Fruit fly (Drosophila melanogaster) whole organism, embryonic: Measurements from ENCODE around the gene Sf3a2.
A peak's percentile ranks its signal among the peaks of the same experiment; 100 is the strongest.

Source experiments
- Antp ChIP-seq: fragments of 200-800 bp; sonication (Bioruptor generic); optimal IDR thresholded peaks from 3 replicates; lab custom pipeline; 2016; ENCODE audit warnings: missing biosample characterization, missing genetic modification characterization
- BEAF-32 ChIP-seq: fragments of 200-800 bp; sonication (Bioruptor generic); optimal IDR thresholded peaks from 3 replicates; lab custom pipeline; 2017; ENCODE audit warnings: missing biosample characterization, missing genetic modification characterization, mild to moderate bottlenecking, moderate library complexity, missing genetic modification reagents
- Bdp1 ChIP-seq: fragments of 200-800 bp; sonication (Bioruptor generic); optimal IDR thresholded peaks from 3 replicates; lab custom pipeline; 2016; ENCODE audit warnings: missing biosample characterization, missing genetic modification characterization
- CG1024 ChIP-seq: fragments of 200-800 bp; sonication (Bioruptor generic); IDR thresholded peaks from 2 replicates; pipeline ENCODE4 v1.3.6; 2022; ENCODE audit warnings: missing biosample characterization, missing genetic modification characterization
- CG12104 ChIP-seq: fragments of 200-800 bp; sonication (Bioruptor generic); optimal IDR thresholded peaks from 3 replicates; lab custom pipeline; 2016; ENCODE audit warnings: missing biosample characterization, missing genetic modification characterization
- CG15514 ChIP-seq: fragments of 200-800 bp; sonication (Bioruptor generic); optimal IDR thresholded peaks from 3 replicates; lab custom pipeline; 2017; ENCODE audit warnings: missing biosample characterization, missing genetic modification characterization, mild to moderate bottlenecking, moderate library complexity, missing genetic modification reagents
- CG1603 ChIP-seq: fragments of 200-800 bp; sonication (Bioruptor generic); optimal IDR thresholded peaks from 2 replicates; lab custom pipeline; 2019; ENCODE audit warnings: missing biosample characterization, mild to moderate bottlenecking, missing genetic modification characterization, moderate library complexity
- CG17186 ChIP-seq: fragments of 200-800 bp; sonication (Bioruptor generic); optimal IDR thresholded peaks from 3 replicates; lab custom pipeline; 2017; ENCODE audit warnings: missing biosample characterization, missing genetic modification reagents, missing genetic modification characterization
- CG17829 ChIP-seq: fragments of 200-800 bp; optimal IDR thresholded peaks from 2 replicates; lab custom pipeline; 2019; ENCODE audit warnings: missing biosample characterization, mild to moderate bottlenecking, missing genetic modification characterization, moderate library complexity
- CG18599 ChIP-seq: fragments of 200-800 bp; sonication (Bioruptor generic); optimal IDR thresholded peaks from 3 replicates; lab custom pipeline; 2017; ENCODE audit warnings: missing biosample characterization, missing genetic modification characterization, mild to moderate bottlenecking, moderate library complexity, missing genetic modification reagents
- CG2199 ChIP-seq: fragments of 200-800 bp; sonication (Bioruptor generic); IDR thresholded peaks from 3 replicates; pipeline ENCODE4 v1.3.6; 2022; ENCODE audit warnings: missing biosample characterization, missing genetic modification characterization
- CG32767 ChIP-seq: fragments of 200-800 bp; sonication (Bioruptor generic); IDR thresholded peaks from 2 replicates; pipeline ENCODE4 v1.3.6; 2022; ENCODE audit warnings: missing biosample characterization, missing genetic modification characterization
- CG34224 ChIP-seq: fragments of 200-800 bp; sonication (Bioruptor generic); IDR thresholded peaks from 3 replicates; pipeline ENCODE4 v1.3.6; 2022; ENCODE audit warnings: missing biosample characterization, missing genetic modification characterization; ENCODE audit not compliant: partially characterized antibody
- CG4820 ChIP-seq: fragments of 200-800 bp; sonication (Bioruptor generic); optimal IDR thresholded peaks from 3 replicates; lab custom pipeline; 2016; ENCODE audit warnings: missing biosample characterization, missing genetic modification characterization
- CG6654 ChIP-seq: fragments of 200-800 bp; sonication (Bioruptor generic); optimal IDR thresholded peaks from 2 replicates; lab custom pipeline; 2017; ENCODE audit warnings: missing biosample characterization, mild to moderate bottlenecking, missing genetic modification characterization
- CG6683 ChIP-seq: fragments of 200-800 bp; sonication (Bioruptor generic); optimal IDR thresholded peaks from 2 replicates; lab custom pipeline; 2017; ENCODE audit warnings: missing biosample characterization, mild to moderate bottlenecking, missing genetic modification characterization, missing genetic modification reagents
- CG6791 ChIP-seq: fragments of 200-800 bp; sonication (Bioruptor generic); IDR thresholded peaks from 3 replicates; pipeline ENCODE4 v1.3.6; 2022; ENCODE audit warnings: missing biosample characterization, missing genetic modification characterization; ENCODE audit not compliant: partially characterized antibody
- CG7963 ChIP-seq: fragments of 200-800 bp; sonication (Bioruptor generic); IDR thresholded peaks from 3 replicates; pipeline ENCODE4 v1.3.6; 2022; ENCODE audit warnings: missing biosample characterization, missing genetic modification characterization; ENCODE audit not compliant: partially characterized antibody
- CG8290 ChIP-seq, 3 experiments: fragments of 200-800 bp; sonication (Bioruptor generic); optimal IDR thresholded peaks; 2 replicates each; lab custom pipeline; 2016 to 2019; ENCODE audit warnings: missing biosample characterization in 3 of 3, missing genetic modification characterization in 3 of 3, mild to moderate bottlenecking in 2 of 3, moderate library complexity in 1 of 3
- Deaf1 ChIP-seq: fragments of 200-800 bp; optimal IDR thresholded peaks from 3 replicates; lab custom pipeline; 2019; ENCODE audit warnings: missing biosample characterization, mild to moderate bottlenecking, missing genetic modification characterization, moderate library complexity
- Dll ChIP-seq: fragments of 200-800 bp; sonication (Bioruptor generic); IDR thresholded peaks from 4 replicates; pipeline ENCODE4 v1.3.6; 2022; ENCODE audit warnings: missing biosample characterization, missing genetic modification characterization; ENCODE audit not compliant: partially characterized antibody
- Doc3 ChIP-seq: fragments of 200-800 bp; sonication (Bioruptor generic); IDR thresholded peaks from 3 replicates; pipeline ENCODE4 v1.3.6; 2022; ENCODE audit warnings: missing biosample characterization, missing genetic modification characterization; ENCODE audit not compliant: partially characterized antibody
- Dp ChIP-seq: fragments of 200-800 bp; sonication (Bioruptor generic); optimal IDR thresholded peaks from 2 replicates; lab custom pipeline; 2018; ENCODE audit warnings: missing biosample characterization, mild to moderate bottlenecking, missing genetic modification characterization, moderate library complexity
- Dref ChIP-seq: fragments of 200-800 bp; sonication (Bioruptor generic); IDR thresholded peaks from 2 replicates; pipeline ENCODE4 v1.3.6; 2022; ENCODE audit warnings: missing biosample characterization, missing genetic modification characterization
- E2f2 ChIP-seq: fragments of 200-800 bp; sonication (Bioruptor generic); IDR thresholded peaks from 2 replicates; pipeline ENCODE4 v1.3.6; 2022; ENCODE audit warnings: missing biosample characterization, missing genetic modification characterization
- Fer2 ChIP-seq: fragments of 200-800 bp; sonication (Bioruptor generic); optimal IDR thresholded peaks from 2 replicates; lab custom pipeline; 2018; ENCODE audit warnings: missing biosample characterization, mild to moderate bottlenecking, missing genetic modification characterization, moderate library complexity
- Fer3 ChIP-seq: fragments of 200-800 bp; sonication (Bioruptor generic); optimal IDR thresholded peaks from 2 replicates; lab custom pipeline; 2018; ENCODE audit warnings: missing biosample characterization, mild to moderate bottlenecking, missing genetic modification characterization, moderate library complexity
- Hmr ChIP-seq: fragments of 200-800 bp; sonication (Bioruptor generic); optimal IDR thresholded peaks from 3 replicates; lab custom pipeline; 2017; ENCODE audit warnings: mild to moderate bottlenecking, missing biosample characterization, missing genetic modification reagents, missing genetic modification characterization
- Oaz ChIP-seq: fragments of 200-800 bp; sonication (Bioruptor generic); IDR thresholded peaks from 2 replicates; pipeline ENCODE4 v1.3.6; 2022; ENCODE audit warnings: missing biosample characterization, missing genetic modification characterization
- Opbp ChIP-seq: fragments of 200-800 bp; sonication (Bioruptor generic); IDR thresholded peaks from 3 replicates; pipeline ENCODE4 v1.3.6; 2022; ENCODE audit warnings: missing biosample characterization, missing genetic modification characterization; ENCODE audit not compliant: partially characterized antibody
- Pdp1 ChIP-seq, 2 experiments: fragments of 200-800 bp; sonication (Bioruptor generic); optimal IDR thresholded peaks; 3 replicates each; lab custom pipeline; 2016; ENCODE audit warnings: missing biosample characterization in 2 of 2, missing genetic modification characterization in 2 of 2, mild to moderate bottlenecking in 1 of 2, moderate library complexity in 1 of 2
- Xbp1 ChIP-seq: fragments of 200-800 bp; sonication (Bioruptor generic); optimal IDR thresholded peaks from 3 replicates; lab custom pipeline; 2016; ENCODE audit warnings: missing biosample characterization, mild to moderate bottlenecking, missing genetic modification characterization
- YL-1 ChIP-seq: fragments of 200-800 bp; sonication (Bioruptor generic); optimal IDR thresholded peaks from 3 replicates; lab custom pipeline; 2017; ENCODE audit warnings: missing biosample characterization, mild to moderate bottlenecking, missing genetic modification characterization
- bbx ChIP-seq: fragments of 200-800 bp; sonication (Bioruptor generic); IDR thresholded peaks from 2 replicates; pipeline ENCODE4 v1.3.6; 2022; ENCODE audit warnings: missing biosample characterization, missing genetic modification characterization; ENCODE audit not compliant: partially characterized antibody
- chinmo ChIP-seq: fragments of 200-800 bp; sonication (Bioruptor generic); IDR thresholded peaks from 4 replicates; pipeline ENCODE4 v1.3.6; 2022; ENCODE audit warnings: missing biosample characterization, missing genetic modification characterization; ENCODE audit not compliant: partially characterized antibody
- ci ChIP-seq: fragments of 200-800 bp; sonication (Bioruptor generic); IDR thresholded peaks from 3 replicates; pipeline ENCODE4 v1.3.6; 2022; ENCODE audit warnings: missing biosample characterization, missing genetic modification characterization
- ewg ChIP-seq: fragments of 200-800 bp; sonication (Bioruptor generic); optimal IDR thresholded peaks from 3 replicates; lab custom pipeline; 2017; ENCODE audit warnings: mild to moderate bottlenecking, missing biosample characterization, missing genetic modification reagents, missing genetic modification characterization
- inv ChIP-seq: fragments of 200-800 bp; sonication (Bioruptor generic); IDR thresholded peaks from 2 replicates; pipeline ENCODE4 v1.3.6; 2022; ENCODE audit warnings: missing biosample characterization, missing genetic modification characterization; ENCODE audit not compliant: partially characterized antibody
- kay ChIP-seq: fragments of 200-800 bp; sonication (Bioruptor generic); optimal IDR thresholded peaks from 2 replicates; lab custom pipeline; 2016; ENCODE audit warnings: missing biosample characterization, missing genetic modification characterization
- mld ChIP-seq: fragments of 200-800 bp; sonication (Bioruptor generic); IDR thresholded peaks from 3 replicates; pipeline ENCODE4 v1.3.6; 2022; ENCODE audit warnings: missing biosample characterization, missing genetic modification characterization; ENCODE audit not compliant: partially characterized antibody
- nerfin-2 ChIP-seq: fragments of 200-800 bp; sonication (Bioruptor generic); IDR thresholded peaks from 2 replicates; pipeline ENCODE4 v1.3.6; 2022; ENCODE audit warnings: missing biosample characterization, missing genetic modification characterization; ENCODE audit not compliant: partially characterized antibody
- nmo ChIP-seq: fragments of 200-800 bp; sonication (Bioruptor generic); optimal IDR thresholded peaks from 2 replicates; lab custom pipeline; 2018; ENCODE audit warnings: missing biosample characterization, mild to moderate bottlenecking, missing genetic modification characterization, moderate library complexity
- pfk ChIP-seq: fragments of 200-800 bp; sonication (Bioruptor generic); optimal IDR thresholded peaks from 2 replicates; lab custom pipeline; 2018; ENCODE audit warnings: missing biosample characterization, mild to moderate bottlenecking, missing genetic modification characterization, moderate library complexity
- sob ChIP-seq: fragments of 200-800 bp; sonication (Bioruptor generic); IDR thresholded peaks from 2 replicates; pipeline ENCODE4 v1.3.6; 2022; ENCODE audit warnings: missing biosample characterization, missing genetic modification characterization
- stwl ChIP-seq: fragments of 200-800 bp; sonication (Bioruptor generic); optimal IDR thresholded peaks from 3 replicates; lab custom pipeline; 2018; ENCODE audit warnings: missing biosample characterization, mild to moderate bottlenecking, missing genetic modification characterization, moderate library complexity
- sug ChIP-seq: fragments of 200-800 bp; optimal IDR thresholded peaks from 2 replicates; lab custom pipeline; 2019; ENCODE audit warnings: missing biosample characterization, mild to moderate bottlenecking, missing genetic modification characterization, moderate library complexity
- trh ChIP-seq: fragments of 200-800 bp; sonication (Bioruptor generic); optimal IDR thresholded peaks from 2 replicates; lab custom pipeline; 2016; ENCODE audit warnings: missing biosample characterization, missing genetic modification characterization

Gene Sf3a2

dm6 chr3L:12794532-12794931 lies 19.3 kb downstream of the Sf3a2 start:
- no peak for TF ChIP-seq Oaz
- no peak for TF ChIP-seq CG4820 (GFP tag; lab: Kevin White, UChicago)
- peak; percentile 90 for TF ChIP-seq Dp (GFP tag; lab: Kevin White, UChicago)
- TF ChIP-seq Opbp, result peak; percentile 85; the same call in 2 of the 3 replicates
- no peak for TF ChIP-seq Fer2 (tag; lab: Kevin White, UChicago)
- peak; percentile 84 for TF ChIP-seq CG6791 (GFP tag; lab: Robert Waterston, UW)
- TF ChIP-seq nerfin-2, result peak; percentile 70; the same call in 1 of the 2 replicates
- peak; percentile 6 for TF ChIP-seq nmo (GFP tag; lab: Kevin White, UChicago)
- no peak for TF ChIP-seq CG6683 (GFP tag; lab: Kevin White, UChicago)
- TF ChIP-seq inv (GFP tag; lab: Robert Waterston, UW), result peak; percentile 60
- 0 out of 2 replicates have a peak, but pooled peaks have one; percentile 19 for TF ChIP-seq CG32767 (GFP tag; lab: Robert Waterston, UW)
- peak; percentile 5 for TF ChIP-seq pfk (GFP tag; lab: Kevin White, UChicago)
- peak; percentile 95 for TF ChIP-seq chinmo (GFP tag; lab: Robert Waterston, UW)
- no peak for TF ChIP-seq CG12104 (GFP tag; lab: Kevin White, UChicago)
- peak; percentile 24 for TF ChIP-seq Deaf1 (tag; lab: Kevin White, UChicago)
- TF ChIP-seq ewg (GFP tag; lab: Kevin White, UChicago), result peak; percentile 57
- peak; percentile 91 for TF ChIP-seq CG34224 (GFP tag; lab: Robert Waterston, UW)
- TF ChIP-seq kay (GFP tag; lab: Kevin White, UChicago), result no peak
- TF ChIP-seq CG1603, result peak; percentile 51
- TF ChIP-seq Dll (GFP tag; lab: Robert Waterston, UW), result peak; percentile 91
- TF ChIP-seq BEAF-32 (GFP tag; lab: Kevin White, UChicago), result peak; percentile 82
- no peak for TF ChIP-seq CG18599
- TF ChIP-seq Hmr, result peak; percentile 41
- TF ChIP-seq Pdp1 (GFP tag; optimal IDR thresholded peaks at IDR 0.05; lab: Kevin White, UChicago), result peak in 1 of 2 experiments; percentile 19
- peak; percentile 73 for TF ChIP-seq CG15514 (GFP tag; lab: Kevin White, UChicago)
- peak; percentile 12 for TF ChIP-seq CG17829
- no peak for TF ChIP-seq Bdp1 (GFP tag; lab: Kevin White, UChicago)
- TF ChIP-seq CG2199, result peak; percentile 62; the same call in 1 of the 3 replicates
- peak; percentile 96 for TF ChIP-seq E2f2 (GFP tag; lab: Robert Waterston, UW)
- peak; percentile 55 for TF ChIP-seq YL-1 (GFP tag; lab: Kevin White, UChicago)
- TF ChIP-seq Fer3 (tag; lab: Kevin White, UChicago), result no peak
- TF ChIP-seq Antp, result no peak
- 0 out of 2 replicates have a peak, but pooled peaks have one; percentile 30 for TF ChIP-seq sob
- TF ChIP-seq CG7963 (GFP tag; lab: Robert Waterston, UW), result peak; percentile 79; the same call in 2 of the 3 replicates
- no peak for TF ChIP-seq CG6654
- TF ChIP-seq CG1024 (GFP tag; lab: Robert Waterston, UW), result no peak
- TF ChIP-seq mld (GFP tag; lab: Robert Waterston, UW), result peak; percentile 85; the same call in 2 of the 3 replicates
- peak; percentile 86 for TF ChIP-seq CG17186 (GFP tag; lab: Kevin White, UChicago)
- TF ChIP-seq CG8290 (GFP tag; optimal IDR thresholded peaks at IDR 0.05; lab: Kevin White, UChicago), result no peak
- peak in 1 of 2 experiments; percentile 64 for TF ChIP-seq CG8290 (tag; optimal IDR thresholded peaks at IDR 0.05; lab: Kevin White, UChicago)
- TF ChIP-seq Xbp1 (GFP tag; lab: Kevin White, UChicago), result peak; percentile 3
- no peak for TF ChIP-seq trh (GFP tag; lab: Kevin White, UChicago)
- TF ChIP-seq sug (tag; lab: Kevin White, UChicago), result peak; percentile 24
- TF ChIP-seq stwl (tag; lab: Kevin White, UChicago), result peak; percentile 62
- TF ChIP-seq ci (GFP tag; lab: Robert Waterston, UW), result 0 out of 3 replicates have a peak, but pooled peaks have one; percentile 23
- TF ChIP-seq bbx (GFP tag; lab: Robert Waterston, UW), result peak; percentile 88
- TF ChIP-seq Dref, result peak; percentile 92
- peak; percentile 81 for TF ChIP-seq Doc3
